Worm (Caenorhabditis elegans) whole organism, young adult: ENCODE measurements around the gene trx-3.

ENCODE experiments used
- hrde-1 ChIP-seq: sonication (generic microtip); optimal IDR thresholded peaks from 2 replicates; lab custom pipeline; 2016; ENCODE audit warnings: missing genetic modification characterization, mild to moderate bottlenecking, missing compliant biosample characterization, moderate library complexity, missing genotype, missing genetic modification reagents, borderline replicate concordance
- snpc-1.1 ChIP-seq: sonication (generic microtip); optimal IDR thresholded peaks from 2 replicates; lab custom pipeline; 2017; ENCODE audit warnings: missing genetic modification characterization, mild to moderate bottlenecking, missing compliant biosample characterization, antibody characterized with exemption, moderate library complexity, missing genotype, missing genetic modification reagents; ENCODE audit not compliant: insufficient read depth

- TF ChIP-seq hrde-1 (tag; lab: Kevin White, UChicago) = no peak
- TF ChIP-seq snpc-1.1 (tag; lab: Kevin White, UChicago) = no peak
These were observed 36.6 kb downstream of the trx-3 start for ce11 chrIV:4523461-4523860.
